Fruit fly (Drosophila melanogaster): Measurements from ENCODE around the gene Rheb.

Gene Rheb

DNA sequence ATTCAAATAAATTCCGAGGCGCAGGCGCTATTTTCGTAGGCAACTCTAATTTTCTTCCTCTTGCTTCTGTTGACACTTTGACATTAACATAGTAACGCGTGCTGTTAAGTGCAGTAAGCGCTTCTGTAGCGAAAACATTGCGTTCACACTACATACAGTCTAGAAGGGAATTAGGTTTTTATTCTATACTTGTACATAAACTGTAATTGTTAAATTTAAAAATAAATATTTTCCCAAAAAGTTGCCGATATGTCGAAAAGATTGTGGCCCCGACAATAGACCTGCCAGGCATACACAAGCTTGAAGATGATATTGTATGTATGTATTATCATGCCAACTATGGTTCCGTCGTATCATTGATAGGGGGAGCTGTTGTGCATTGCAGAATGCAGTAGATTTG is 37.8 kb downstream of the Rheb start, which contains the start of gene asl (continued):
- TF ChIP-seq CG14441 (GFP tag; IDR thresholded peaks at IDR 0.05) (peak; percentile 58; the same call in 1 of the 2 replicates), Jarid2 (GFP tag; optimal IDR thresholded peaks at IDR 0.05) (no peak), CG6813 (GFP tag; optimal IDR thresholded peaks at IDR 0.05) (no peak), az2 (GFP tag; optimal IDR thresholded peaks at IDR 0.05) (peak; percentile 56), zfh1 (GFP tag; IDR thresholded peaks at IDR 0.05) (peak; percentile 53; the same call in 1 of the 3 replicates), ap (GFP tag; IDR thresholded peaks at IDR 0.05) (0 out of 2 replicates have a peak, but pooled peaks have one; percentile 21), mam (GFP tag; optimal IDR thresholded peaks at IDR 0.05) (peak; percentile 44), ERR (GFP tag; optimal IDR thresholded peaks at IDR 0.05) (no peak), pita (GFP tag; optimal IDR thresholded peaks at IDR 0.05) (no peak), Nf-YB (GFP tag; optimal IDR thresholded peaks at IDR 0.05) (peak; percentile 33), gcm2 (GFP tag; optimal IDR thresholded peaks at IDR 0.05) (no peak), CG18476 (GFP tag; optimal IDR thresholded peaks at IDR 0.05) (peak; percentile 50), fru (optimal IDR thresholded peaks at IDR 0.05) (no peak), ind (GFP tag; optimal IDR thresholded peaks at IDR 0.05) (no peak), chinmo (GFP tag; IDR thresholded peaks at IDR 0.05; ENCODE audit: partially characterized antibody) (0 out of 4 replicates have a peak, but pooled peaks have one; percentile 58), CG9215 (GFP tag; IDR thresholded peaks at IDR 0.05) (peak; percentile 26; the same call in 1 of the 2 replicates), CG1233 (GFP tag; optimal IDR thresholded peaks at IDR 0.05) (peak; percentile 49), row (GFP tag; IDR thresholded peaks at IDR 0.05) (peak; percentile 87), CG3163 (GFP tag; optimal IDR thresholded peaks at IDR 0.05) (peak; percentile 24), gsb (GFP tag; IDR thresholded peaks at IDR 0.05) (no peak), bbx (GFP tag; IDR thresholded peaks at IDR 0.05; ENCODE audit: partially characterized antibody) (no peak), CG7928 (GFP tag; optimal IDR thresholded peaks at IDR 0.05) (no peak), CG8765 (GFP tag; IDR thresholded peaks at IDR 0.05) (peak; percentile 63), Mad (GFP tag; optimal IDR thresholded peaks at IDR 0.05) (peak; percentile 58), pnt (GFP tag; optimal IDR thresholded peaks at IDR 0.05) (peak; percentile 45), abd-A (tag; optimal IDR thresholded peaks at IDR 0.05) (no peak), Atf3 (GFP tag; optimal IDR thresholded peaks at IDR 0.05) (no peak), sim (GFP tag; IDR thresholded peaks at IDR 0.05) (no peak), Aef1 (GFP tag; IDR thresholded peaks at IDR 0.05) (no peak; the same call in 2 of the 3 replicates), Bdp1 (GFP tag; optimal IDR thresholded peaks at IDR 0.05) (peak; percentile 32), dm (GFP tag; optimal IDR thresholded peaks at IDR 0.05) (peak; percentile 31), CG3726 (GFP tag; IDR thresholded peaks at IDR 0.05) (no peak), twi (tag; optimal IDR thresholded peaks at IDR 0.05) (peak; percentile 62), CG2116 (GFP tag; optimal IDR thresholded peaks at IDR 0.05) (peak; percentile 85), Drgx (GFP tag; IDR thresholded peaks at IDR 0.05) (peak; percentile 34; the same call in 1 of the 2 replicates), CG8089 (GFP tag; optimal IDR thresholded peaks at IDR 0.05) (peak; percentile 42), CG17186 (GFP tag; optimal IDR thresholded peaks at IDR 0.05) (peak; percentile 100), gt (GFP tag; IDR thresholded peaks at IDR 0.05) (no peak), NfI (GFP tag; optimal IDR thresholded peaks at IDR 0.05) (peak; percentile 71), dysf (GFP tag; IDR thresholded peaks at IDR 0.05) (peak; percentile 76), schlank (tag; optimal IDR thresholded peaks at IDR 0.05) (no peak), CG6683 (GFP tag; optimal IDR thresholded peaks at IDR 0.05) (peak; percentile 19), BEAF-32 (GFP tag; optimal IDR thresholded peaks at IDR 0.05) (peak; percentile 53), Usf (GFP tag; optimal IDR thresholded peaks at IDR 0.05) (no peak), Taf1 (GFP tag; IDR thresholded peaks at IDR 0.05) (no peak), Scr (GFP tag; IDR thresholded peaks at IDR 0.05; ENCODE audit: partially characterized antibody) (0 out of 2 replicates have a peak, but pooled peaks have one; percentile 20), ewg (GFP tag; optimal IDR thresholded peaks at IDR 0.05) (peak; percentile 99), ase (GFP tag; IDR thresholded peaks at IDR 0.05) (peak; percentile 55; the same call in 1 of the 3 replicates), CG1647 (GFP tag; optimal IDR thresholded peaks at IDR 0.05) (peak; percentile 56), CG11456 (GFP tag; IDR thresholded peaks at IDR 0.05) (0 out of 3 replicates have a peak, but pooled peaks have one; percentile 45), CG10274 (GFP tag; optimal IDR thresholded peaks at IDR 0.05) (no peak)
